Fruit fly (Drosophila melanogaster): ENCODE data around the gene sowah.
A peak's percentile ranks its signal among the peaks of the same experiment; 100 is the strongest.

Gene sowah

dm6 chr3L:12496428-12497344 lies 75.7 kb downstream of the sowah start, which contains the start of gene CG10657 (continued):
- TF ChIP-seq Sox100B (GFP tag; optimal IDR thresholded peaks at IDR 0.05) (no peak), CG10321 (GFP tag; IDR thresholded peaks at IDR 0.05) (no peak), gfzf (GFP tag; optimal IDR thresholded peaks at IDR 0.05) (no peak), CG2116 (GFP tag; optimal IDR thresholded peaks at IDR 0.05) (no peak), Rfx (GFP tag; IDR thresholded peaks at IDR 0.05) (0 out of 2 replicates have a peak, but pooled peaks have one; percentile 16), CG16813 (GFP tag; IDR thresholded peaks at IDR 0.05; ENCODE audit: partially characterized antibody) (no peak), CG11504 (tag; optimal IDR thresholded peaks at IDR 0.05) (peak; percentile 16), z (GFP tag; IDR thresholded peaks at IDR 0.05) (peak; percentile 96), crol (GFP tag; IDR thresholded peaks at IDR 0.05) (peak; percentile 57; the same call in 1 of the 2 replicates), CG12769 (tag; optimal IDR thresholded peaks at IDR 0.05) (peak; percentile 47), Myb (GFP tag; optimal IDR thresholded peaks at IDR 0.05) (no peak)

- TF ChIP-seq CG12236 (GFP tag; optimal IDR thresholded peaks at IDR 0.05) (no peak), CG13624 (GFP tag; optimal IDR thresholded peaks at IDR 0.05) (no peak), ro (GFP tag; IDR thresholded peaks at IDR 0.05) (no peak), kah (GFP tag; optimal IDR thresholded peaks at IDR 0.05) (no peak), Lhr (GFP tag; optimal IDR thresholded peaks at IDR 0.05) (no peak), ewg (GFP tag; optimal IDR thresholded peaks at IDR 0.05) (no peak), ab (GFP tag; optimal IDR thresholded peaks at IDR 0.05) (no peak), Dad (GFP tag; optimal IDR thresholded peaks at IDR 0.05) (no peak), CG10431 (GFP tag; optimal IDR thresholded peaks at IDR 0.05) (no peak), jumu (GFP tag; optimal IDR thresholded peaks at IDR 0.05) (no peak), CG3995 (GFP tag; optimal IDR thresholded peaks at IDR 0.05) (no peak), Ptx1 (GFP tag; IDR thresholded peaks at IDR 0.05) (0 out of 2 replicates have a peak, but pooled peaks have one; percentile 27), pita (GFP tag; optimal IDR thresholded peaks at IDR 0.05) (no peak), Ada2b (GFP tag; IDR thresholded peaks at IDR 0.05) (no peak), hbn (GFP tag; IDR thresholded peaks at IDR 0.05; ENCODE audit: partially characterized antibody) (no peak), CG2875 (GFP tag; optimal IDR thresholded peaks at IDR 0.05) (peak; percentile 39), pan (optimal IDR thresholded peaks at IDR 0.05) (no peak), pan (GFP tag; optimal IDR thresholded peaks at IDR 0.05 in 1 of 2, IDR thresholded peaks at IDR 0.05 in 1 of 2) (peak in 1 of 2 experiments; percentile 22), dimm (GFP tag; IDR thresholded peaks at IDR 0.05) (no peak), CG7987 (GFP tag; optimal IDR thresholded peaks at IDR 0.05) (no peak), eve (GFP tag; optimal IDR thresholded peaks at IDR 0.05) (no peak), pnt (GFP tag; optimal IDR thresholded peaks at IDR 0.05) (no peak), Spps (tag; optimal IDR thresholded peaks at IDR 0.05) (no peak), CG11560 (tag; IDR thresholded peaks at IDR 0.05) (0 out of 3 replicates have a peak, but pooled peaks have one; percentile 30), CG10267 (tag; optimal IDR thresholded peaks at IDR 0.05) (peak; percentile 36), fd64A (GFP tag; optimal IDR thresholded peaks at IDR 0.05) (no peak), trh (GFP tag; optimal IDR thresholded peaks at IDR 0.05) (no peak), CG9876 (GFP tag; optimal IDR thresholded peaks at IDR 0.05) (no peak), sisA (GFP tag; IDR thresholded peaks at IDR 0.05) (no peak), CTCF (GFP tag; optimal IDR thresholded peaks at IDR 0.05) (no peak), maf-S (GFP tag; optimal IDR thresholded peaks at IDR 0.05) (no peak), CG14860 (GFP tag; IDR thresholded peaks at IDR 0.05; ENCODE audit: partially characterized antibody) (no peak), CG4404 (GFP tag; IDR thresholded peaks at IDR 0.05) (no peak), tup (GFP tag; optimal IDR thresholded peaks at IDR 0.05) (no peak), CG3407 (GFP tag; optimal IDR thresholded peaks at IDR 0.05) (no peak), CG2889 (GFP tag; IDR thresholded peaks at IDR 0.05) (no peak), CG7372 (GFP tag; IDR thresholded peaks at IDR 0.05) (no peak), Hr39 (optimal IDR thresholded peaks at IDR 0.05) (no peak), CG4617 (GFP tag; optimal IDR thresholded peaks at IDR 0.05; ENCODE audit: borderline replicate concordance) (no peak)
These were observed 77.0 kb downstream of the sowah start for dm6 chr3L:12495312-12495725.
